Fruit fly (Drosophila melanogaster) whole organism, embryonic: ENCODE data around the gene CG1463.

Experiments used
- Ada2b ChIP-seq: fragments of 200-800 bp; sonication (Bioruptor generic); IDR thresholded peaks from 2 replicates; pipeline ENCODE4 v1.3.6; 2022; ENCODE audit warnings: missing biosample characterization, missing genetic modification characterization
- Atf-2 ChIP-seq: fragments of 200-800 bp; sonication (Bioruptor generic); optimal IDR thresholded peaks from 2 replicates; lab custom pipeline; 2016; ENCODE audit warnings: missing biosample characterization, missing genetic modification characterization
- CG11085 ChIP-seq: fragments of 200-800 bp; sonication (Bioruptor generic); IDR thresholded peaks from 2 replicates; pipeline ENCODE4 v1.3.6; 2022; ENCODE audit warnings: missing biosample characterization, missing genetic modification characterization
- CG11456 ChIP-seq: fragments of 200-800 bp; sonication (Bioruptor generic); IDR thresholded peaks from 3 replicates; pipeline ENCODE4 v1.3.6; 2022; ENCODE audit warnings: missing biosample characterization, missing genetic modification characterization
- CG12155 ChIP-seq: fragments of 200-800 bp; sonication (Bioruptor generic); optimal IDR thresholded peaks from 3 replicates; lab custom pipeline; 2016; ENCODE audit warnings: missing biosample characterization, missing genetic modification characterization
- CG12236 ChIP-seq: fragments of 200-800 bp; sonication (Bioruptor generic); optimal IDR thresholded peaks from 2 replicates; lab custom pipeline; 2016; ENCODE audit warnings: missing biosample characterization, missing genetic modification characterization
- CG13296 ChIP-seq: fragments of 200-800 bp; sonication (Bioruptor generic); optimal IDR thresholded peaks from 3 replicates; lab custom pipeline; 2018; ENCODE audit warnings: missing biosample characterization, mild to moderate bottlenecking, missing genetic modification characterization
- CG13775 ChIP-seq: fragments of 200-800 bp; sonication (Bioruptor generic); optimal IDR thresholded peaks from 3 replicates; lab custom pipeline; 2017; ENCODE audit warnings: missing biosample characterization, mild to moderate bottlenecking, missing genetic modification characterization
- CG14965 ChIP-seq: fragments of 200-800 bp; sonication (Bioruptor generic); optimal IDR thresholded peaks from 2 replicates; lab custom pipeline; 2016; ENCODE audit warnings: missing biosample characterization, missing genetic modification characterization, borderline replicate concordance
- CG15011 ChIP-seq: fragments of 200-800 bp; sonication (Bioruptor generic); optimal IDR thresholded peaks from 3 replicates; lab custom pipeline; 2018; ENCODE audit warnings: missing biosample characterization, mild to moderate bottlenecking, missing genetic modification characterization
- CG15601 ChIP-seq: fragments of 200-800 bp; sonication (Bioruptor generic); optimal IDR thresholded peaks from 3 replicates; lab custom pipeline; 2019; ENCODE audit warnings: missing biosample characterization, mild to moderate bottlenecking, missing genetic modification characterization, moderate library complexity
- CG16815 ChIP-seq: fragments of 200-800 bp; sonication (Bioruptor generic); optimal IDR thresholded peaks from 3 replicates; lab custom pipeline; 2017; ENCODE audit warnings: missing biosample characterization, mild to moderate bottlenecking, missing genetic modification characterization
- CG17385 ChIP-seq: fragments of 200-800 bp; sonication (Bioruptor generic); optimal IDR thresholded peaks from 3 replicates; lab custom pipeline; 2018; ENCODE audit warnings: missing biosample characterization, mild to moderate bottlenecking, missing genetic modification characterization
- CG18476 ChIP-seq: fragments of 200-800 bp; sonication (Bioruptor generic); optimal IDR thresholded peaks from 2 replicates; lab custom pipeline; 2016; ENCODE audit warnings: missing biosample characterization, mild to moderate bottlenecking, missing genetic modification characterization
- CG2678 ChIP-seq: fragments of 200-800 bp; sonication (Bioruptor generic); optimal IDR thresholded peaks from 3 replicates; lab custom pipeline; 2019; ENCODE audit warnings: missing biosample characterization, mild to moderate bottlenecking, missing genetic modification characterization, moderate library complexity
- CG30403 ChIP-seq: fragments of 200-800 bp; sonication (Bioruptor generic); optimal IDR thresholded peaks from 3 replicates; lab custom pipeline; 2016; ENCODE audit warnings: missing biosample characterization, missing genetic modification characterization
- CG31365 ChIP-seq: fragments of 200-800 bp; sonication (Bioruptor generic); optimal IDR thresholded peaks from 2 replicates; lab custom pipeline; 2018; ENCODE audit warnings: missing biosample characterization, mild to moderate bottlenecking, missing genetic modification characterization
- CG31441 ChIP-seq: fragments of 200-800 bp; sonication (Bioruptor generic); IDR thresholded peaks from 2 replicates; pipeline ENCODE4 v1.3.6; 2022; ENCODE audit warnings: missing biosample characterization, missing genetic modification characterization
- CG32772 ChIP-seq: fragments of 200-800 bp; sonication (Bioruptor generic); IDR thresholded peaks from 2 replicates; pipeline ENCODE4 v1.3.6; 2022; ENCODE audit warnings: missing biosample characterization, missing genetic modification characterization
- CG3281 ChIP-seq: fragments of 200-800 bp; sonication (Bioruptor generic); optimal IDR thresholded peaks from 3 replicates; lab custom pipeline; 2017; ENCODE audit warnings: missing biosample characterization, mild to moderate bottlenecking, missing genetic modification characterization
- CG33213 ChIP-seq: fragments of 200-800 bp; sonication (Bioruptor generic); optimal IDR thresholded peaks from 3 replicates; lab custom pipeline; 2016; ENCODE audit warnings: missing biosample characterization, missing genetic modification characterization
- CG34422 ChIP-seq: fragments of 200-800 bp; sonication (Bioruptor generic); IDR thresholded peaks from 3 replicates; pipeline ENCODE4 v1.3.6; 2022; ENCODE audit warnings: missing biosample characterization, missing genetic modification characterization
- CG3995 ChIP-seq: fragments of 200-800 bp; sonication (Bioruptor generic); optimal IDR thresholded peaks from 3 replicates; lab custom pipeline; 2016; ENCODE audit warnings: missing biosample characterization, missing genetic modification characterization
- CG4424 ChIP-seq: fragments of 200-800 bp; sonication (Bioruptor generic); optimal IDR thresholded peaks from 3 replicates; lab custom pipeline; 2016; ENCODE audit warnings: missing biosample characterization, missing genetic modification characterization
- CG6654 ChIP-seq: fragments of 200-800 bp; sonication (Bioruptor generic); optimal IDR thresholded peaks from 2 replicates; lab custom pipeline; 2017; ENCODE audit warnings: missing biosample characterization, mild to moderate bottlenecking, missing genetic modification characterization
- CG6683 ChIP-seq: fragments of 200-800 bp; sonication (Bioruptor generic); optimal IDR thresholded peaks from 2 replicates; lab custom pipeline; 2017; ENCODE audit warnings: missing biosample characterization, mild to moderate bottlenecking, missing genetic modification characterization, missing genetic modification reagents
- CG6813 ChIP-seq: fragments of 200-800 bp; sonication (Bioruptor generic); optimal IDR thresholded peaks from 2 replicates; lab custom pipeline; 2017; ENCODE audit warnings: missing biosample characterization, missing genetic modification characterization, mild to moderate bottlenecking, moderate library complexity, missing genetic modification reagents
- Deaf1 ChIP-seq: fragments of 200-800 bp; optimal IDR thresholded peaks from 3 replicates; lab custom pipeline; 2019; ENCODE audit warnings: missing biosample characterization, mild to moderate bottlenecking, missing genetic modification characterization, moderate library complexity
- Dp ChIP-seq: fragments of 200-800 bp; sonication (Bioruptor generic); optimal IDR thresholded peaks from 2 replicates; lab custom pipeline; 2018; ENCODE audit warnings: missing biosample characterization, mild to moderate bottlenecking, missing genetic modification characterization, moderate library complexity
- H2.0 ChIP-seq: fragments of 200-800 bp; sonication (Bioruptor generic); IDR thresholded peaks from 2 replicates; pipeline ENCODE4 v1.3.6; 2022; ENCODE audit warnings: missing biosample characterization, missing genetic modification characterization
- Hr51 ChIP-seq, 2 experiments: fragments of 200-800 bp; sonication (Bioruptor generic); optimal IDR thresholded peaks; 2 replicates in 1 of 2; 3 replicates in 1 of 2; lab custom pipeline; 2016 to 2018; ENCODE audit warnings: missing biosample characterization in 2 of 2, missing genetic modification characterization in 2 of 2, mild to moderate bottlenecking in 1 of 2, moderate library complexity in 1 of 2
- Lim3 ChIP-seq: fragments of 200-800 bp; sonication (Bioruptor generic); IDR thresholded peaks from 2 replicates; pipeline ENCODE4 v1.3.6; 2022; ENCODE audit warnings: missing biosample characterization, missing genetic modification characterization
- NFAT ChIP-seq: fragments of 200-800 bp; sonication (Bioruptor generic); IDR thresholded peaks from 2 replicates; pipeline ENCODE4 v1.3.6; 2022; ENCODE audit warnings: missing biosample characterization, missing genetic modification characterization
- Poxn ChIP-seq: fragments of 200-800 bp; sonication (Bioruptor generic); IDR thresholded peaks from 2 replicates; pipeline ENCODE4 v1.3.6; 2022; ENCODE audit warnings: missing biosample characterization, missing genetic modification characterization
- Sry-δ ChIP-seq: fragments of 200-800 bp; sonication (Bioruptor generic); optimal IDR thresholded peaks from 2 replicates; lab custom pipeline; 2016; ENCODE audit warnings: missing biosample characterization, missing genetic modification characterization
- Taf1 ChIP-seq: fragments of 200-800 bp; sonication (Bioruptor generic); IDR thresholded peaks from 2 replicates; pipeline ENCODE4 v1.3.6; 2022; ENCODE audit warnings: missing biosample characterization, missing genetic modification characterization
- caup ChIP-seq: fragments of 200-800 bp; sonication (Bioruptor generic); optimal IDR thresholded peaks from 3 replicates; lab custom pipeline; 2017; ENCODE audit warnings: missing biosample characterization, mild to moderate bottlenecking, missing genetic modification characterization, moderate library complexity; ENCODE audit not compliant: severe bottlenecking
- crp ChIP-seq, 2 experiments: fragments of 200-800 bp; sonication (Bioruptor generic); optimal IDR thresholded peaks; 2 replicates in 1 of 2; 3 replicates in 1 of 2; lab custom pipeline; 2017; ENCODE audit warnings: missing biosample characterization in 2 of 2, missing genetic modification characterization in 2 of 2, mild to moderate bottlenecking in 1 of 2, moderate library complexity in 1 of 2
- dmrt11E ChIP-seq: fragments of 200-800 bp; sonication (Bioruptor generic); optimal IDR thresholded peaks from 3 replicates; lab custom pipeline; 2018; ENCODE audit warnings: missing biosample characterization, mild to moderate bottlenecking, missing genetic modification characterization, moderate library complexity
- grau ChIP-seq: fragments of 200-800 bp; optimal IDR thresholded peaks from 3 replicates; lab custom pipeline; 2019; ENCODE audit warnings: missing biosample characterization, mild to moderate bottlenecking, missing genetic modification characterization, moderate library complexity
- gro ChIP-seq: fragments of 200-800 bp; sonication (Bioruptor generic); optimal IDR thresholded peaks from 2 replicates; lab custom pipeline; 2016; ENCODE audit warnings: missing biosample characterization, missing genetic modification characterization
- jigr1 ChIP-seq: fragments of 200-800 bp; sonication (Bioruptor generic); IDR thresholded peaks from 3 replicates; pipeline ENCODE4 v1.3.6; 2022; ENCODE audit warnings: missing biosample characterization, missing genetic modification characterization
- ken ChIP-seq: fragments of 200-800 bp; sonication (Bioruptor generic); IDR thresholded peaks from 3 replicates; pipeline ENCODE4 v1.3.6; 2022; ENCODE audit warnings: missing biosample characterization, missing genetic modification characterization
- mam ChIP-seq: fragments of 200-800 bp; sonication (Bioruptor generic); optimal IDR thresholded peaks from 3 replicates; lab custom pipeline; 2016; ENCODE audit warnings: missing biosample characterization, missing genetic modification characterization
- pzg ChIP-seq: fragments of 200-800 bp; sonication (Bioruptor generic); optimal IDR thresholded peaks from 3 replicates; lab custom pipeline; 2018; ENCODE audit warnings: missing biosample characterization, mild to moderate bottlenecking, missing genetic modification characterization, moderate library complexity
- repo ChIP-seq: fragments of 200-800 bp; sonication (Bioruptor generic); optimal IDR thresholded peaks from 2 replicates; lab custom pipeline; 2016; ENCODE audit warnings: missing biosample characterization, missing genetic modification characterization
- scrt ChIP-seq: fragments of 200-800 bp; sonication (Bioruptor generic); optimal IDR thresholded peaks from 2 replicates; lab custom pipeline; 2018; ENCODE audit warnings: missing biosample characterization, mild to moderate bottlenecking, missing genetic modification characterization, moderate library complexity
- tx ChIP-seq: fragments of 200-800 bp; sonication (Bioruptor generic); optimal IDR thresholded peaks from 2 replicates; lab custom pipeline; 2016; ENCODE audit warnings: missing biosample characterization, missing genetic modification characterization
- zfh1 ChIP-seq: fragments of 200-800 bp; sonication (Bioruptor generic); IDR thresholded peaks from 3 replicates; pipeline ENCODE4 v1.3.6; 2022; ENCODE audit warnings: missing biosample characterization, missing genetic modification characterization

Gene CG1463

DNA sequence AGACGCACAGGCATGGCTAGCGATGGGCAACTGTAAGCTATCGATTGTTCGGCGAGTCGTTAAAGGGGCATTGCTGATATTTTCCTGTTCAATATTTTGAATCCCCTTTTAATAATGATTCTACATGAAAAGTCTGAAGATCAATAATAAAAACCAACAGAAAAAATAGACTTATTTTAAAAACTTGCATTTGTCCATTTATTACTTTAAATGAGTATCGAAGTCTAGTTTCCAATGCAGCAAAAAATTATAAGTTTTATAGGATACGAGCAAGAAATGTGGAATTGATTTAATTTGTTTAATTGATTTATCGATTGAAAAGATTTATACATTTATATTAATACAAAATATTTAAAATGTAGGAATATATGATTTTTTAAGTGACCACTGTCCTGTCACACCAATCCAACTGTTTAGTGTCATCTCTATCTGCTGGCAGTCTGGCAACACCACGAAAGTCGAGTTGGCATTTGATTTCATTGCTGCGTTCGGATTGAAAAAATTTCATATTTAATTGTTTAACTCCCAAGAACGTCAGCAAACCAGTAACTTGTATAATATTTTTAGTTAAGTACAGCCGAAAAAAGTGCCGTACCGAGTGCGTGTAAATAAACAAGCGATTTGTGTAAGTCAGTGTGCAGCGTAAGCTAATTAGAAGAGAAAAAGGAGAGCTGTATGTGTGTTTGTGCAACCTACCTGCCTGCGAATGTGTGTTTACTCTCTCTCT lies 15.7 kb downstream of the CG1463 start, which contains the start of the genes CG1824 and Sec16 (continued):
- TF ChIP-seq Dp (no peak), Ada2b (no peak), pzg (GFP tag; lab: Kevin White, UChicago) (peak; percentile 16), CG15011 (GFP tag; lab: Kevin White, UChicago) (no peak), Poxn (GFP tag; lab: Robert Waterston, UW) (no peak), repo (GFP tag; lab: Kevin White, UChicago) (no peak), CG34422 (GFP tag; lab: Robert Waterston, UW) (no peak; the same call in 1 of the 3 replicates), NFAT (GFP tag; lab: Robert Waterston, UW) (peak; percentile 63; the same call in 1 of the 2 replicates), CG13775 (GFP tag; lab: Kevin White, UChicago) (peak; percentile 66), CG6654 (GFP tag; lab: Kevin White, UChicago) (no peak), Atf-2 (no peak), CG30403 (GFP tag; lab: Kevin White, UChicago) (peak; percentile 68), gro (GFP tag; lab: Kevin White, UChicago) (no peak), crp (GFP tag; optimal IDR thresholded peaks at IDR 0.05; lab: Kevin White, UChicago) (peak in 1 of 2 experiments; percentile 59), ken (no peak), grau (tag; lab: Kevin White, UChicago) (peak; percentile 61), CG16815 (peak; percentile 34), mam (GFP tag; lab: Kevin White, UChicago) (peak; percentile 24), CG14965 (no peak), H2.0 (no peak), CG18476 (GFP tag; lab: Kevin White, UChicago) (peak; percentile 28), CG3281 (GFP tag; lab: Kevin White, UChicago) (peak; percentile 38), CG33213 (GFP tag; lab: Kevin White, UChicago) (no peak), tx (GFP tag; lab: Kevin White, UChicago) (no peak), CG31441 (GFP tag; lab: Robert Waterston, UW) (peak; percentile 61; the same call in 1 of the 2 replicates), zfh1 (no peak), CG11085 (GFP tag; lab: Robert Waterston, UW) (0 out of 2 replicates have a peak, but pooled peaks have one; percentile 21), Deaf1 (no peak), CG12236 (GFP tag; lab: Kevin White, UChicago) (no peak), caup (no peak), CG13296 (GFP tag; lab: Kevin White, UChicago) (no peak), CG6813 (no peak), CG15601 (tag; lab: Kevin White, UChicago) (no peak), CG3995 (peak; percentile 93), scrt (GFP tag; lab: Kevin White, UChicago) (no peak), CG31365 (tag; lab: Kevin White, UChicago) (no peak), CG4424 (GFP tag; lab: Kevin White, UChicago) (peak; percentile 56), Hr51 (GFP tag; optimal IDR thresholded peaks at IDR 0.05; lab: Kevin White, UChicago) (peak in 1 of 2 experiments; percentile 62), Taf1 (GFP tag; lab: Robert Waterston, UW) (no peak), CG17385 (GFP tag; lab: Kevin White, UChicago) (no peak), CG32772 (GFP tag; lab: Robert Waterston, UW) (no peak), Sry-δ (GFP tag; lab: Kevin White, UChicago) (peak; percentile 82), CG6683 (GFP tag; lab: Kevin White, UChicago) (no peak), CG12155 (peak; percentile 40), jigr1 (GFP tag; lab: Robert Waterston, UW) (no peak), dmrt11E (tag; lab: Kevin White, UChicago) (peak; percentile 29), CG11456 (GFP tag; lab: Robert Waterston, UW) (0 out of 3 replicates have a peak, but pooled peaks have one; percentile 20), Lim3 (GFP tag; lab: Robert Waterston, UW) (no peak), CG2678 (tag; lab: Kevin White, UChicago) (peak; percentile 65)
